Fruit fly (Drosophila melanogaster) whole organism, embryonic: Measurements from ENCODE around the gene CG31102.

ENCODE experiments used
- Blimp-1 ChIP-seq: fragments of 200-800 bp; sonication (Bioruptor generic); optimal IDR thresholded peaks from 3 replicates; lab custom pipeline; 2018; ENCODE audit warnings: missing biosample characterization, missing genetic modification characterization, mild to moderate bottlenecking, moderate library complexity, missing genetic modification reagents
- CG10209 ChIP-seq: fragments of 200-800 bp; sonication (Bioruptor generic); optimal IDR thresholded peaks from 3 replicates; lab custom pipeline; 2017; ENCODE audit warnings: missing biosample characterization, mild to moderate bottlenecking, missing genetic modification characterization, missing genetic modification reagents
- CG13296 ChIP-seq: fragments of 200-800 bp; sonication (Bioruptor generic); optimal IDR thresholded peaks from 3 replicates; lab custom pipeline; 2018; ENCODE audit warnings: missing biosample characterization, mild to moderate bottlenecking, missing genetic modification characterization
- CG15514 ChIP-seq: fragments of 200-800 bp; sonication (Bioruptor generic); optimal IDR thresholded peaks from 3 replicates; lab custom pipeline; 2017; ENCODE audit warnings: missing biosample characterization, missing genetic modification characterization, mild to moderate bottlenecking, moderate library complexity, missing genetic modification reagents
- CG17186 ChIP-seq: fragments of 200-800 bp; sonication (Bioruptor generic); optimal IDR thresholded peaks from 3 replicates; lab custom pipeline; 2017; ENCODE audit warnings: missing biosample characterization, missing genetic modification reagents, missing genetic modification characterization
- CG17361 ChIP-seq: fragments of 200-800 bp; sonication (Bioruptor generic); IDR thresholded peaks from 3 replicates; pipeline ENCODE4 v1.3.6; 2022; ENCODE audit warnings: missing biosample characterization, missing genetic modification characterization
- CG3407 ChIP-seq: fragments of 200-800 bp; sonication (Bioruptor generic); optimal IDR thresholded peaks from 2 replicates; lab custom pipeline; 2018; ENCODE audit warnings: missing biosample characterization, mild to moderate bottlenecking, missing genetic modification characterization
- CG34422 ChIP-seq: fragments of 200-800 bp; sonication (Bioruptor generic); IDR thresholded peaks from 3 replicates; pipeline ENCODE4 v1.3.6; 2022; ENCODE audit warnings: missing biosample characterization, missing genetic modification characterization
- CG4282 ChIP-seq: fragments of 200-800 bp; sonication (Bioruptor generic); optimal IDR thresholded peaks from 2 replicates; lab custom pipeline; 2016; ENCODE audit warnings: missing biosample characterization, missing genetic modification characterization
- CG4617 ChIP-seq: fragments of 200-800 bp; sonication (Bioruptor generic); optimal IDR thresholded peaks from 3 replicates; lab custom pipeline; 2016; ENCODE audit warnings: missing biosample characterization, missing genetic modification characterization, borderline replicate concordance
- CG4820 ChIP-seq: fragments of 200-800 bp; sonication (Bioruptor generic); optimal IDR thresholded peaks from 3 replicates; lab custom pipeline; 2016; ENCODE audit warnings: missing biosample characterization, missing genetic modification characterization
- CG8290 ChIP-seq, 3 experiments: fragments of 200-800 bp; sonication (Bioruptor generic); optimal IDR thresholded peaks; 2 replicates each; lab custom pipeline; 2016 to 2019; ENCODE audit warnings: missing biosample characterization in 3 of 3, missing genetic modification characterization in 3 of 3, mild to moderate bottlenecking in 2 of 3, moderate library complexity in 1 of 3
- CG9727 ChIP-seq: fragments of 200-800 bp; sonication (Bioruptor generic); optimal IDR thresholded peaks from 3 replicates; lab custom pipeline; 2017; ENCODE audit warnings: missing biosample characterization, mild to moderate bottlenecking, missing genetic modification characterization
- CHES-1-like ChIP-seq: fragments of 200-800 bp; sonication (Bioruptor generic); optimal IDR thresholded peaks from 2 replicates; lab custom pipeline; 2016; ENCODE audit warnings: missing biosample characterization, missing genetic modification characterization
- Dip3 ChIP-seq: fragments of 200-800 bp; sonication (Bioruptor generic); optimal IDR thresholded peaks from 3 replicates; lab custom pipeline; 2016; ENCODE audit warnings: missing biosample characterization, missing genetic modification characterization
- Dp ChIP-seq: fragments of 200-800 bp; sonication (Bioruptor generic); optimal IDR thresholded peaks from 2 replicates; lab custom pipeline; 2018; ENCODE audit warnings: missing biosample characterization, mild to moderate bottlenecking, missing genetic modification characterization, moderate library complexity
- Fer3 ChIP-seq: fragments of 200-800 bp; sonication (Bioruptor generic); optimal IDR thresholded peaks from 2 replicates; lab custom pipeline; 2018; ENCODE audit warnings: missing biosample characterization, mild to moderate bottlenecking, missing genetic modification characterization, moderate library complexity
- HLHmδ ChIP-seq: fragments of 200-800 bp; sonication (Bioruptor generic); optimal IDR thresholded peaks from 2 replicates; lab custom pipeline; 2018; ENCODE audit warnings: missing biosample characterization, mild to moderate bottlenecking, missing genetic modification characterization, moderate library complexity
- Mad ChIP-seq: fragments of 200-800 bp; sonication (Bioruptor generic); optimal IDR thresholded peaks from 2 replicates; lab custom pipeline; 2016; ENCODE audit warnings: missing biosample characterization, missing genetic modification characterization
- Neu2 ChIP-seq: fragments of 200-800 bp; sonication (Bioruptor generic); optimal IDR thresholded peaks from 3 replicates; lab custom pipeline; 2016; ENCODE audit warnings: missing biosample characterization, missing genetic modification characterization, borderline replicate concordance
- Oli ChIP-seq: fragments of 200-800 bp; sonication (Bioruptor generic); optimal IDR thresholded peaks from 2 replicates; lab custom pipeline; 2018; ENCODE audit warnings: missing biosample characterization, mild to moderate bottlenecking, missing genetic modification characterization, moderate library complexity
- Pdp1 ChIP-seq, 2 experiments: fragments of 200-800 bp; sonication (Bioruptor generic); optimal IDR thresholded peaks; 3 replicates each; lab custom pipeline; 2016; ENCODE audit warnings: missing biosample characterization in 2 of 2, missing genetic modification characterization in 2 of 2, mild to moderate bottlenecking in 1 of 2, moderate library complexity in 1 of 2
- Sry-β ChIP-seq: fragments of 200-800 bp; sonication (Bioruptor generic); optimal IDR thresholded peaks from 2 replicates; lab custom pipeline; 2018; ENCODE audit warnings: missing biosample characterization, mild to moderate bottlenecking, missing genetic modification characterization, moderate library complexity
- ab ChIP-seq: fragments of 200-800 bp; sonication (Bioruptor generic); optimal IDR thresholded peaks from 2 replicates; lab custom pipeline; 2016; ENCODE audit warnings: missing biosample characterization, missing genetic modification characterization
- amos ChIP-seq: fragments of 200-800 bp; sonication (Bioruptor generic); IDR thresholded peaks from 2 replicates; pipeline ENCODE4 v1.3.6; 2022; ENCODE audit warnings: missing biosample characterization, missing genetic modification characterization; ENCODE audit not compliant: partially characterized antibody
- ash1 ChIP-seq: fragments of 200-800 bp; sonication (Bioruptor generic); optimal IDR thresholded peaks from 2 replicates; lab custom pipeline; 2018; ENCODE audit warnings: missing biosample characterization, mild to moderate bottlenecking, missing genetic modification characterization
- bsh ChIP-seq, 2 experiments: fragments of 200-800 bp; sonication (Bioruptor generic); optimal IDR thresholded peaks; 2 replicates each; lab custom pipeline; 2017 to 2018; ENCODE audit warnings: mild to moderate bottlenecking in 2 of 2, missing biosample characterization in 2 of 2, missing genetic modification characterization in 2 of 2, moderate library complexity in 1 of 2
- crp ChIP-seq, 2 experiments: fragments of 200-800 bp; sonication (Bioruptor generic); optimal IDR thresholded peaks; 2 replicates in 1 of 2; 3 replicates in 1 of 2; lab custom pipeline; 2017; ENCODE audit warnings: missing biosample characterization in 2 of 2, missing genetic modification characterization in 2 of 2, mild to moderate bottlenecking in 1 of 2, moderate library complexity in 1 of 2
- emc ChIP-seq: fragments of 200-800 bp; sonication (Bioruptor generic); optimal IDR thresholded peaks from 2 replicates; lab custom pipeline; 2016; ENCODE audit warnings: missing biosample characterization, missing genetic modification characterization
- en ChIP-seq: fragments of 200-800 bp; sonication (Bioruptor generic); optimal IDR thresholded peaks from 2 replicates; lab custom pipeline; 2016; ENCODE audit warnings: missing biosample characterization, missing genetic modification characterization
- eyg ChIP-seq: fragments of 200-800 bp; sonication (Bioruptor generic); optimal IDR thresholded peaks from 3 replicates; lab custom pipeline; 2016; ENCODE audit warnings: missing biosample characterization, missing genetic modification characterization
- fd102C ChIP-seq: fragments of 200-800 bp; sonication (Bioruptor generic); optimal IDR thresholded peaks from 2 replicates; lab custom pipeline; 2018; ENCODE audit warnings: missing biosample characterization, mild to moderate bottlenecking, missing genetic modification characterization, moderate library complexity
- fd3F ChIP-seq: fragments of 200-800 bp; sonication (Bioruptor generic); optimal IDR thresholded peaks from 2 replicates; lab custom pipeline; 2018; ENCODE audit warnings: missing biosample characterization, mild to moderate bottlenecking, missing genetic modification characterization, moderate library complexity
- lov ChIP-seq, 2 experiments: fragments of 200-800 bp in 1 of 2; fragments of >200 bp in 1 of 2; sonication (Bioruptor generic) in 1 of 2; IDR thresholded peaks in 1 of 2; optimal IDR thresholded peaks in 1 of 2; 2 replicates in 1 of 2; 3 replicates in 1 of 2; pipeline versions ENCODE4 v1.3.6 to Lab custom; 2017 to 2022; ENCODE audit warnings: missing biosample characterization in 1 of 2, missing genetic modification characterization in 1 of 2
- mld ChIP-seq: fragments of 200-800 bp; sonication (Bioruptor generic); IDR thresholded peaks from 3 replicates; pipeline ENCODE4 v1.3.6; 2022; ENCODE audit warnings: missing biosample characterization, missing genetic modification characterization; ENCODE audit not compliant: partially characterized antibody
- nerfin-1 ChIP-seq: fragments of 200-800 bp; sonication (Bioruptor generic); optimal IDR thresholded peaks from 3 replicates; lab custom pipeline; 2019; ENCODE audit warnings: missing biosample characterization, mild to moderate bottlenecking, missing genetic modification characterization, moderate library complexity
- p53 ChIP-seq: fragments of 200-800 bp; sonication (Bioruptor generic); optimal IDR thresholded peaks from 2 replicates; lab custom pipeline; 2016; ENCODE audit warnings: missing biosample characterization, missing genetic modification characterization
- phol ChIP-seq: fragments of 200-800 bp; sonication (Bioruptor generic); optimal IDR thresholded peaks from 3 replicates; lab custom pipeline; 2018; ENCODE audit warnings: missing biosample characterization, mild to moderate bottlenecking, missing genetic modification characterization, moderate library complexity
- seq ChIP-seq: fragments of 200-800 bp; sonication (Bioruptor generic); IDR thresholded peaks from 2 replicates; pipeline ENCODE4 v1.3.6; 2022; ENCODE audit warnings: missing biosample characterization, missing genetic modification characterization
- sisA ChIP-seq: fragments of 200-800 bp; sonication (Bioruptor generic); IDR thresholded peaks from 2 replicates; pipeline ENCODE4 v1.3.6; 2022; ENCODE audit warnings: missing biosample characterization, missing genetic modification characterization
- slbo ChIP-seq: fragments of 200-800 bp; sonication (Bioruptor generic); IDR thresholded peaks from 2 replicates; pipeline ENCODE4 v1.3.6; 2022; ENCODE audit warnings: missing biosample characterization, missing genetic modification characterization
- sob ChIP-seq: fragments of 200-800 bp; sonication (Bioruptor generic); IDR thresholded peaks from 2 replicates; pipeline ENCODE4 v1.3.6; 2022; ENCODE audit warnings: missing biosample characterization, missing genetic modification characterization
- sqz ChIP-seq: fragments of 200-800 bp; sonication (Bioruptor generic); optimal IDR thresholded peaks from 3 replicates; lab custom pipeline; 2018; ENCODE audit warnings: missing biosample characterization, mild to moderate bottlenecking, missing genetic modification characterization
- stwl ChIP-seq: fragments of 200-800 bp; sonication (Bioruptor generic); optimal IDR thresholded peaks from 3 replicates; lab custom pipeline; 2018; ENCODE audit warnings: missing biosample characterization, mild to moderate bottlenecking, missing genetic modification characterization, moderate library complexity
- toy ChIP-seq: fragments of 200-800 bp; sonication (Bioruptor generic); IDR thresholded peaks from 2 replicates; pipeline ENCODE4 v1.3.6; 2022; ENCODE audit warnings: missing biosample characterization, missing genetic modification characterization
- ttk ChIP-seq: fragments of 200-800 bp; sonication (Bioruptor generic); IDR thresholded peaks from 2 replicates; pipeline ENCODE4 v2.1.2; 2022; ENCODE audit warnings: missing biosample characterization, missing genetic modification characterization
- wdn ChIP-seq: fragments of 200-800 bp; sonication (Bioruptor generic); IDR thresholded peaks from 2 replicates; pipeline ENCODE4 v1.3.6; 2022; ENCODE audit warnings: missing biosample characterization, missing genetic modification characterization
- yki ChIP-seq: fragments of >200 bp; optimal IDR thresholded peaks from 3 replicates; lab custom pipeline; 2018

The CG31102 gene

dm6 chr3R:25258628-25259240 is 36.7 kb downstream of the CG31102 start, which contains the start of gene CG11857 (continued):
- TF ChIP-seq eyg (peak; percentile 94), stwl (tag; lab: Kevin White, UChicago) (peak; percentile 91), fd102C (peak; percentile 79), Dp (GFP tag; lab: Kevin White, UChicago) (peak; percentile 65), CG3407 (GFP tag; lab: Kevin White, UChicago) (peak; percentile 94), CG9727 (GFP tag; lab: Kevin White, UChicago) (peak; percentile 98), CG4617 (GFP tag; lab: Kevin White, UChicago) (peak; percentile 99), CG15514 (GFP tag; lab: Kevin White, UChicago) (peak; percentile 93), amos (GFP tag; lab: Robert Waterston, UW) (peak; percentile 98), Dip3 (GFP tag; lab: Kevin White, UChicago) (peak; percentile 97), seq (peak; percentile 97), Blimp-1 (GFP tag; lab: Kevin White, UChicago) (peak; percentile 95), Fer3 (tag; lab: Kevin White, UChicago) (peak; percentile 98), p53 (GFP tag; lab: Kevin White, UChicago) (peak; percentile 93), Neu2 (GFP tag; lab: Kevin White, UChicago) (peak; percentile 83), Pdp1 (GFP tag; optimal IDR thresholded peaks at IDR 0.05; lab: Kevin White, UChicago) (peak; percentile 98), en (GFP tag; lab: Kevin White, UChicago) (peak; percentile 90), slbo (GFP tag; lab: Robert Waterston, UW) (peak; percentile 100), sqz (GFP tag; lab: Kevin White, UChicago) (no peak), ash1 (GFP tag; lab: Kevin White, UChicago) (peak; percentile 84), CG8290 (GFP tag; optimal IDR thresholded peaks at IDR 0.05; lab: Kevin White, UChicago) (peak; percentile 98), CG8290 (tag; optimal IDR thresholded peaks at IDR 0.05; lab: Kevin White, UChicago) (peak; percentile 90 to 97), CHES-1-like (GFP tag; lab: Kevin White, UChicago) (peak; percentile 97), crp (GFP tag; optimal IDR thresholded peaks at IDR 0.05; lab: Kevin White, UChicago) (peak in 1 of 2 experiments; percentile 72), CG10209 (GFP tag; lab: Kevin White, UChicago) (peak; percentile 97), nerfin-1 (tag; lab: Kevin White, UChicago) (peak; percentile 95), Oli (tag; lab: Kevin White, UChicago) (peak; percentile 96), bsh (GFP tag; optimal IDR thresholded peaks at IDR 0.05; lab: Kevin White, UChicago) (peak; percentile 69 to 98), toy (GFP tag; lab: Robert Waterston, UW) (peak; percentile 97), ttk (peak; percentile 99), CG17186 (GFP tag; lab: Kevin White, UChicago) (peak; percentile 94), sob (GFP tag; lab: Robert Waterston, UW) (peak; percentile 100), lov (optimal IDR thresholded peaks at IDR 0.05; lab: Kevin White, UChicago) (no peak), lov (GFP tag; IDR thresholded peaks at IDR 0.05; lab: Robert Waterston, UW) (peak; percentile 98), sisA (GFP tag; lab: Robert Waterston, UW) (peak; percentile 99), Sry-β (peak; percentile 78), yki (lab: Kevin White, UChicago) (no peak), CG13296 (GFP tag; lab: Kevin White, UChicago) (peak; percentile 93), ab (GFP tag; lab: Kevin White, UChicago) (peak; percentile 91), CG4820 (GFP tag; lab: Kevin White, UChicago) (peak; percentile 97), CG4282 (GFP tag; lab: Kevin White, UChicago) (peak; percentile 96), mld (GFP tag; lab: Robert Waterston, UW) (peak; percentile 98), fd3F (GFP tag; lab: Kevin White, UChicago) (peak; percentile 98), HLHmδ (GFP tag; lab: Kevin White, UChicago) (peak; percentile 12), CG17361 (GFP tag; lab: Robert Waterston, UW) (peak; percentile 99), wdn (GFP tag; lab: Robert Waterston, UW) (peak; percentile 97), Mad (peak; percentile 98), phol (peak; percentile 98), emc (GFP tag; lab: Kevin White, UChicago) (peak; percentile 94), CG34422 (peak; percentile 100)
